Fruit fly (Drosophila melanogaster) whole organism, embryonic: Measurements from ENCODE around the gene CG4074.

Source experiments
- CG1024 ChIP-seq: fragments of 200-800 bp; sonication (Bioruptor generic); IDR thresholded peaks from 2 replicates; pipeline ENCODE4 v1.3.6; 2022; ENCODE audit warnings: missing biosample characterization, missing genetic modification characterization
- CG10565 ChIP-seq: fragments of 200-800 bp; sonication (Bioruptor generic); optimal IDR thresholded peaks from 3 replicates; lab custom pipeline; 2016; ENCODE audit warnings: missing biosample characterization, mild to moderate bottlenecking, missing genetic modification characterization
- CG11504 ChIP-seq: fragments of 200-800 bp; sonication (Bioruptor generic); optimal IDR thresholded peaks from 3 replicates; lab custom pipeline; 2019; ENCODE audit warnings: missing biosample characterization, mild to moderate bottlenecking, missing genetic modification characterization, moderate library complexity
- CG15269 ChIP-seq: fragments of 200-800 bp; sonication (Bioruptor generic); optimal IDR thresholded peaks from 2 replicates; lab custom pipeline; 2018; ENCODE audit warnings: missing biosample characterization, mild to moderate bottlenecking, missing genetic modification characterization, moderate library complexity
- CG1529 ChIP-seq: fragments of 200-800 bp; sonication (Bioruptor generic); optimal IDR thresholded peaks from 3 replicates; lab custom pipeline; 2018; ENCODE audit warnings: missing biosample characterization, missing genetic modification characterization
- CG15696 ChIP-seq: fragments of 200-800 bp; sonication (Bioruptor generic); optimal IDR thresholded peaks from 2 replicates; lab custom pipeline; 2019; ENCODE audit warnings: missing biosample characterization, mild to moderate bottlenecking, missing genetic modification characterization, moderate library complexity
- CG18599 ChIP-seq: fragments of 200-800 bp; sonication (Bioruptor generic); optimal IDR thresholded peaks from 3 replicates; lab custom pipeline; 2017; ENCODE audit warnings: missing biosample characterization, missing genetic modification characterization, mild to moderate bottlenecking, moderate library complexity, missing genetic modification reagents
- CG3838 ChIP-seq: fragments of 200-800 bp; sonication (Bioruptor generic); optimal IDR thresholded peaks from 3 replicates; lab custom pipeline; 2016; ENCODE audit warnings: missing biosample characterization, missing genetic modification characterization
- CG42726 ChIP-seq: fragments of 200-800 bp; sonication (Bioruptor generic); IDR thresholded peaks from 2 replicates; pipeline ENCODE4 v1.3.6; 2022; ENCODE audit warnings: missing biosample characterization, missing genetic modification characterization; ENCODE audit not compliant: partially characterized antibody
- CG4854 ChIP-seq: fragments of 200-800 bp; sonication (Bioruptor generic); optimal IDR thresholded peaks from 2 replicates; lab custom pipeline; 2016; ENCODE audit warnings: missing biosample characterization, missing genetic modification characterization, inconsistent platforms
- CG6689 ChIP-seq: fragments of 200-800 bp; sonication (Bioruptor generic); IDR thresholded peaks from 2 replicates; pipeline ENCODE4 v1.3.6; 2022; ENCODE audit warnings: missing biosample characterization, missing genetic modification characterization
- CG7987 ChIP-seq: fragments of 200-800 bp; sonication (Bioruptor generic); optimal IDR thresholded peaks from 2 replicates; lab custom pipeline; 2018; ENCODE audit warnings: missing biosample characterization, mild to moderate bottlenecking, missing genetic modification characterization, moderate library complexity
- Chrac-16 ChIP-seq: fragments of 200-800 bp; sonication (Bioruptor generic); optimal IDR thresholded peaks from 3 replicates; lab custom pipeline; 2016; ENCODE audit warnings: missing biosample characterization, missing genetic modification characterization
- Dref ChIP-seq: fragments of 200-800 bp; sonication (Bioruptor generic); IDR thresholded peaks from 2 replicates; pipeline ENCODE4 v1.3.6; 2022; ENCODE audit warnings: missing biosample characterization, missing genetic modification characterization
- Ets65A ChIP-seq: fragments of 200-800 bp; sonication (Bioruptor generic); peaks from one replicate; lab custom pipeline; 2016; ENCODE audit warnings: missing biosample characterization, missing genetic modification characterization
- HHEX ChIP-seq: fragments of 200-800 bp; sonication (Bioruptor generic); optimal IDR thresholded peaks from 3 replicates; lab custom pipeline; 2017; ENCODE audit warnings: missing biosample characterization, mild to moderate bottlenecking, missing genetic modification characterization, missing genetic modification reagents
- HLHmδ ChIP-seq: fragments of 200-800 bp; sonication (Bioruptor generic); optimal IDR thresholded peaks from 2 replicates; lab custom pipeline; 2018; ENCODE audit warnings: missing biosample characterization, mild to moderate bottlenecking, missing genetic modification characterization, moderate library complexity
- Jarid2 ChIP-seq: fragments of 200-800 bp; sonication (Bioruptor generic); optimal IDR thresholded peaks from 3 replicates; lab custom pipeline; 2017; ENCODE audit warnings: mild to moderate bottlenecking, missing biosample characterization, missing genetic modification reagents, missing genetic modification characterization
- Lhr ChIP-seq: fragments of 200-800 bp; sonication (Bioruptor generic); optimal IDR thresholded peaks from 3 replicates; lab custom pipeline; 2017; ENCODE audit warnings: mild to moderate bottlenecking, missing biosample characterization, missing genetic modification reagents, missing genetic modification characterization
- Nf-YC ChIP-seq: fragments of 200-800 bp; optimal IDR thresholded peaks from 3 replicates; lab custom pipeline; 2019; ENCODE audit warnings: missing biosample characterization, mild to moderate bottlenecking, missing genetic modification characterization, moderate library complexity
- Rfx ChIP-seq: fragments of 200-800 bp; sonication (Bioruptor generic); IDR thresholded peaks from 2 replicates; pipeline ENCODE4 v1.3.6; 2022; ENCODE audit warnings: missing biosample characterization, missing genetic modification characterization
- Sry-δ ChIP-seq: fragments of 200-800 bp; sonication (Bioruptor generic); optimal IDR thresholded peaks from 2 replicates; lab custom pipeline; 2016; ENCODE audit warnings: missing biosample characterization, missing genetic modification characterization
- Stat92E ChIP-seq, 3 experiments: fragments of >200 bp in 2 of 3; fragments of 200-800 bp in 1 of 3; sonication (Bioruptor generic) in 1 of 3; optimal IDR thresholded peaks; 2 replicates each; lab custom pipeline; 2017 to 2019; ENCODE audit warnings: missing biosample characterization in 3 of 3, missing genetic modification characterization in 3 of 3, mild to moderate bottlenecking in 1 of 3, moderate library complexity in 1 of 3
- bbx ChIP-seq: fragments of 200-800 bp; sonication (Bioruptor generic); IDR thresholded peaks from 2 replicates; pipeline ENCODE4 v1.3.6; 2022; ENCODE audit warnings: missing biosample characterization, missing genetic modification characterization; ENCODE audit not compliant: partially characterized antibody
- corto ChIP-seq: fragments of 200-800 bp; sonication (Bioruptor generic); optimal IDR thresholded peaks from 2 replicates; lab custom pipeline; 2016; ENCODE audit warnings: missing biosample characterization, mild to moderate bottlenecking, missing genetic modification characterization, moderate library complexity
- crc ChIP-seq: fragments of 200-800 bp; sonication (Bioruptor generic); optimal IDR thresholded peaks from 2 replicates; lab custom pipeline; 2016; ENCODE audit warnings: missing biosample characterization, missing genetic modification characterization
- dpn ChIP-seq, 2 experiments: fragments of 200-800 bp; sonication (Bioruptor generic); optimal IDR thresholded peaks; 3 replicates each; lab custom pipeline; 2016; ENCODE audit warnings: missing biosample characterization in 2 of 2, missing genetic modification characterization in 2 of 2
- gfzf ChIP-seq: fragments of 200-800 bp; sonication (Bioruptor generic); optimal IDR thresholded peaks from 2 replicates; lab custom pipeline; 2016; ENCODE audit warnings: missing biosample characterization, mild to moderate bottlenecking, missing genetic modification characterization, moderate library complexity
- grau ChIP-seq: fragments of 200-800 bp; optimal IDR thresholded peaks from 3 replicates; lab custom pipeline; 2019; ENCODE audit warnings: missing biosample characterization, mild to moderate bottlenecking, missing genetic modification characterization, moderate library complexity
- hb ChIP-seq: fragments of 200-800 bp; sonication (Bioruptor generic); IDR thresholded peaks from 3 replicates; pipeline ENCODE4 v1.3.6; 2022; ENCODE audit warnings: missing biosample characterization, missing genetic modification characterization; ENCODE audit not compliant: partially characterized antibody
- inv ChIP-seq: fragments of 200-800 bp; sonication (Bioruptor generic); IDR thresholded peaks from 2 replicates; pipeline ENCODE4 v1.3.6; 2022; ENCODE audit warnings: missing biosample characterization, missing genetic modification characterization; ENCODE audit not compliant: partially characterized antibody
- jing ChIP-seq: fragments of 200-800 bp; sonication (Bioruptor generic); optimal IDR thresholded peaks from 2 replicates; lab custom pipeline; 2018; ENCODE audit warnings: missing biosample characterization, mild to moderate bottlenecking, missing genetic modification characterization
- kay ChIP-seq: fragments of 200-800 bp; sonication (Bioruptor generic); optimal IDR thresholded peaks from 2 replicates; lab custom pipeline; 2016; ENCODE audit warnings: missing biosample characterization, missing genetic modification characterization
- nerfin-1 ChIP-seq: fragments of 200-800 bp; sonication (Bioruptor generic); optimal IDR thresholded peaks from 3 replicates; lab custom pipeline; 2019; ENCODE audit warnings: missing biosample characterization, mild to moderate bottlenecking, missing genetic modification characterization, moderate library complexity
- nmo ChIP-seq: fragments of 200-800 bp; sonication (Bioruptor generic); optimal IDR thresholded peaks from 2 replicates; lab custom pipeline; 2018; ENCODE audit warnings: missing biosample characterization, mild to moderate bottlenecking, missing genetic modification characterization, moderate library complexity
- onecut ChIP-seq: fragments of 200-800 bp; sonication (Bioruptor generic); IDR thresholded peaks from 2 replicates; pipeline ENCODE4 v1.3.6; 2022; ENCODE audit warnings: missing biosample characterization, missing genetic modification characterization
- otp ChIP-seq: fragments of 200-800 bp; sonication (Bioruptor generic); IDR thresholded peaks from 3 replicates; pipeline ENCODE4, ENCODE4 v1.3.6; 2022; ENCODE audit warnings: missing biosample characterization, missing genetic modification characterization
- row ChIP-seq: fragments of 200-800 bp; sonication (Bioruptor generic); IDR thresholded peaks from 3 replicates; pipeline ENCODE4 v1.3.6; 2022; ENCODE audit warnings: missing biosample characterization, missing genetic modification characterization
- schlank ChIP-seq: fragments of 200-800 bp; sonication (Bioruptor generic); optimal IDR thresholded peaks from 2 replicates; lab custom pipeline; 2018; ENCODE audit warnings: missing biosample characterization, mild to moderate bottlenecking, missing genetic modification characterization
- scrt ChIP-seq: fragments of 200-800 bp; sonication (Bioruptor generic); optimal IDR thresholded peaks from 2 replicates; lab custom pipeline; 2018; ENCODE audit warnings: missing biosample characterization, mild to moderate bottlenecking, missing genetic modification characterization, moderate library complexity
- sna ChIP-seq: fragments of 200-800 bp; sonication (Bioruptor generic); IDR thresholded peaks from 2 replicates; pipeline ENCODE4 v1.3.6; 2022; ENCODE audit warnings: missing biosample characterization, missing genetic modification characterization; ENCODE audit not compliant: partially characterized antibody
- sob ChIP-seq: fragments of 200-800 bp; sonication (Bioruptor generic); IDR thresholded peaks from 2 replicates; pipeline ENCODE4 v1.3.6; 2022; ENCODE audit warnings: missing biosample characterization, missing genetic modification characterization
- ssp ChIP-seq: fragments of 200-800 bp; sonication (Bioruptor generic); IDR thresholded peaks from 2 replicates; pipeline ENCODE4 v1.3.6; 2022; ENCODE audit warnings: missing biosample characterization, missing genetic modification characterization
- sug ChIP-seq: fragments of 200-800 bp; optimal IDR thresholded peaks from 2 replicates; lab custom pipeline; 2019; ENCODE audit warnings: missing biosample characterization, mild to moderate bottlenecking, missing genetic modification characterization, moderate library complexity
- unc-4 ChIP-seq: fragments of 200-800 bp; sonication (Bioruptor generic); IDR thresholded peaks from 2 replicates; pipeline ENCODE4 v1.3.6; 2022; ENCODE audit warnings: missing biosample characterization, missing genetic modification characterization; ENCODE audit not compliant: partially characterized antibody

Gene CG4074

DNA sequence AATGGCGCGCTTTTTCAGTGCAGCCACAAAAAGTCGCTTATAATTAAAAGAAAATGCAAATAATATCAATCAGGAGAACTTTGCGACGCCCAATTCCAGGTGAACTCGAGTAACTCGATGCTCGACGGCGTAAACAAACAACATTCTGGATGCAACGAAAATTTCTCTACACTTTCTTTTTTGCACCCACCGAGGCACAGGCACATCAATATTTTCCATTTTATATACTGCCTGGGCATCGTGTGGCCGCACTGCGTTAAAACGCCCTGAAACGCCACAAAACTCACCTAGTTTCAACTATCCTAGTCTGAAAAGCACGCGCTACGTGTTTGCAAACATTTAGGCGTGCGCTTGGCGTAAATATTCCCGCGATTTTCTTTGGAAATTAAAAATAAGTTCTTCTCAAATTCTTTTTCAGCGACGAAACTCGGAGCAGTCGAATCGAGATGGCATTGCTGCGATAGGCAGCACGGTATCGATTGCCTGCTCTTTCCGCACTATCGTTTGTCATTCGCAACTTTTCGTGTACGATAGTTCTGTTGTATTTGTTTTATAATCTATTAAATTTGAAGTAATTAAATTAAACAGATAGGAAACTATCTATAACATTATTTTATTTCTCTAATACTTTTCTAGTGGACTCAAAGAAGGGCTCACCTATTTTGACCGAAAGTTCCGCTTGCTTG is 16.6 kb upstream of the CG4074 start, which contains the start of gene Pcif1 (continued):
- TF ChIP-seq bbx (GFP tag; lab: Robert Waterston, UW) (peak; percentile 100), CG11504 (tag; lab: Kevin White, UChicago) (no peak), ssp (GFP tag; lab: Robert Waterston, UW) (no peak), sna (GFP tag; lab: Robert Waterston, UW) (peak; percentile 97), sug (tag; lab: Kevin White, UChicago) (peak; percentile 37), CG4854 (GFP tag; lab: Kevin White, UChicago) (peak; percentile 22), nerfin-1 (peak; percentile 53), row (GFP tag; lab: Robert Waterston, UW) (peak; percentile 73), Lhr (GFP tag; lab: Kevin White, UChicago) (peak; percentile 25), onecut (GFP tag; lab: Robert Waterston, UW) (peak; percentile 15; the same call in 1 of the 2 replicates), inv (GFP tag; lab: Robert Waterston, UW) (peak; percentile 99), HLHmδ (GFP tag; lab: Kevin White, UChicago) (peak; percentile 42), grau (peak; percentile 26), CG6689 (no peak), schlank (tag; lab: Kevin White, UChicago) (peak; percentile 1), Nf-YC (tag; lab: Kevin White, UChicago) (peak; percentile 3), CG15696 (tag; lab: Kevin White, UChicago) (no peak), CG3838 (GFP tag; lab: Kevin White, UChicago) (no peak), CG42726 (GFP tag; lab: Robert Waterston, UW) (peak; percentile 99), gfzf (GFP tag; lab: Kevin White, UChicago) (peak; percentile 23), unc-4 (peak; percentile 99), Rfx (GFP tag; lab: Robert Waterston, UW) (peak; percentile 54)

dm6 chr3L:20784812-20785671 is 15.7 kb upstream of the CG4074 start:
- peak; percentile 37 for TF ChIP-seq scrt (GFP tag; lab: Kevin White, UChicago)
- peak; percentile 26 for TF ChIP-seq Ets65A
- TF ChIP-seq sna (GFP tag; lab: Robert Waterston, UW): peak; percentile 45
- peak; percentile 55 for TF ChIP-seq CG15269 (tag; lab: Kevin White, UChicago)
- peak; percentile 44 for TF ChIP-seq nmo (GFP tag; lab: Kevin White, UChicago)
- peak; percentile 69 for TF ChIP-seq sob (GFP tag; lab: Robert Waterston, UW)
- TF ChIP-seq kay (GFP tag; lab: Kevin White, UChicago): peak; percentile 62
- peak; percentile 18 for TF ChIP-seq Sry-δ (GFP tag; lab: Kevin White, UChicago)
- TF ChIP-seq CG1024 (GFP tag; lab: Robert Waterston, UW): no peak
- no peak for TF ChIP-seq CG10565 (GFP tag; lab: Kevin White, UChicago)
- TF ChIP-seq CG1529: no peak
- peak; percentile 6 for TF ChIP-seq corto (GFP tag; lab: Kevin White, UChicago)
- peak; percentile 53; the same call in 1 of the 3 replicates for TF ChIP-seq otp (GFP tag; lab: Robert Waterston, UW)
- TF ChIP-seq CG7987 (GFP tag; lab: Kevin White, UChicago): peak; percentile 57
- no peak for TF ChIP-seq crc (GFP tag; lab: Kevin White, UChicago)
- no peak for TF ChIP-seq hb (GFP tag; lab: Robert Waterston, UW)
- TF ChIP-seq Jarid2 (GFP tag; lab: Kevin White, UChicago): peak; percentile 85
- peak; percentile 40 for TF ChIP-seq CG18599
- no peak for TF ChIP-seq HHEX (GFP tag; lab: Kevin White, UChicago)
- peak; percentile 4 for TF ChIP-seq Chrac-16 (GFP tag; lab: Kevin White, UChicago)
- peak; percentile 30 to 46 for TF ChIP-seq dpn (GFP tag; optimal IDR thresholded peaks at IDR 0.05; lab: Kevin White, UChicago)
- peak in 1 of 3 experiments; percentile 61 for TF ChIP-seq Stat92E (GFP tag; optimal IDR thresholded peaks at IDR 0.05; lab: Kevin White, UChicago)
- TF ChIP-seq jing (GFP tag; lab: Kevin White, UChicago): no peak
- peak; percentile 42 for TF ChIP-seq Dref
